Worm (Caenorhabditis elegans) whole organism, late embryonic: ENCODE results near the gene Y25C1A.8.
A peak's percentile ranks its signal among the peaks of the same experiment; 100 is the strongest.

Experiments
- C08G9.2 ChIP-seq: sonication (generic microtip); optimal IDR thresholded peaks from 2 replicates; lab custom pipeline; 2016; ENCODE audit warnings: mild to moderate bottlenecking, missing genetic modification characterization, moderate library complexity, missing compliant biosample characterization
- C38D4.7 ChIP-seq: fragments of 200-800 bp; sonication (Bioruptor generic); optimal IDR thresholded peaks from 2 replicates; lab custom pipeline; 2018; ENCODE audit warnings: mild to moderate bottlenecking, missing genetic modification characterization, moderate library complexity, missing compliant biosample characterization
- F13H6.1 ChIP-seq: sonication (generic microtip); optimal IDR thresholded peaks from 2 replicates; lab custom pipeline; 2016; ENCODE audit warnings: missing genetic modification characterization, missing compliant biosample characterization
- K02D7.2 ChIP-seq: sonication (generic microtip); optimal IDR thresholded peaks from 2 replicates; lab custom pipeline; 2017; ENCODE audit warnings: mild to moderate bottlenecking, missing genetic modification characterization, missing compliant biosample characterization
- T23F11.4 ChIP-seq: fragments of 200-800 bp; sonication (Bioruptor generic); optimal IDR thresholded peaks from 2 replicates; lab custom pipeline; 2018; ENCODE audit warnings: mild to moderate bottlenecking, missing genetic modification characterization, missing compliant biosample characterization
- ama-1 ChIP-seq: fragments of 150-350 bp; optimal IDR thresholded peaks from 2 replicates; lab custom pipeline; 2014
- ceh-18 ChIP-seq: sonication (generic microtip); optimal IDR thresholded peaks from 2 replicates; lab custom pipeline; 2016; ENCODE audit warnings: missing genetic modification characterization, missing compliant biosample characterization
- ceh-19 ChIP-seq: fragments of 200-800 bp; sonication (Bioruptor generic); optimal IDR thresholded peaks from 2 replicates; lab custom pipeline; 2018; ENCODE audit warnings: mild to moderate bottlenecking, missing genetic modification characterization, missing compliant biosample characterization
- ceh-2 ChIP-seq: sonication (generic microtip); optimal IDR thresholded peaks from 2 replicates; lab custom pipeline; 2016; ENCODE audit warnings: missing genotype, missing genetic modification characterization, missing compliant biosample characterization
- ceh-31 ChIP-seq: sonication (generic microtip); optimal IDR thresholded peaks from 2 replicates; lab custom pipeline; 2016; ENCODE audit warnings: missing genetic modification characterization, missing compliant biosample characterization
- ceh-34 ChIP-seq: sonication (generic microtip); optimal IDR thresholded peaks from 2 replicates; lab custom pipeline; 2016; ENCODE audit warnings: mild to moderate bottlenecking, missing genetic modification characterization, missing compliant biosample characterization
- ceh-45 ChIP-seq: fragments of 200-800 bp; sonication (Bioruptor generic); IDR thresholded peaks from 2 replicates; pipeline ENCODE4 v1.3.6; 2022; ENCODE audit warnings: missing genetic modification reagents, missing genetic modification characterization, missing compliant biosample characterization
- ceh-48 ChIP-seq: sonication (generic microtip); optimal IDR thresholded peaks from 2 replicates; lab custom pipeline; 2016; ENCODE audit warnings: missing genetic modification characterization, inconsistent platforms, missing compliant biosample characterization
- ceh-9 ChIP-seq: sonication (generic microtip); optimal IDR thresholded peaks from 2 replicates; lab custom pipeline; 2016; ENCODE audit warnings: mild to moderate bottlenecking, missing genetic modification characterization, inconsistent platforms, missing compliant biosample characterization
- dmd-4 ChIP-seq: sonication (generic microtip); optimal IDR thresholded peaks from 2 replicates; lab custom pipeline; 2016; ENCODE audit warnings: borderline replicate concordance, missing genetic modification characterization, missing compliant biosample characterization
- dve-1 ChIP-seq: sonication (generic microtip); optimal IDR thresholded peaks from 2 replicates; lab custom pipeline; 2017; ENCODE audit warnings: antibody characterized with exemption, mild to moderate bottlenecking, missing genetic modification characterization, missing compliant biosample characterization
- elt-2 ChIP-seq: sonication (generic microtip); optimal IDR thresholded peaks from 2 replicates; lab custom pipeline; 2016; ENCODE audit warnings: missing genetic modification reagents, missing genetic modification characterization, missing compliant biosample characterization
- elt-4 ChIP-seq: sonication (generic microtip); optimal IDR thresholded peaks from 2 replicates; lab custom pipeline; 2016; ENCODE audit warnings: missing genetic modification characterization, missing compliant biosample characterization
- eyg-1 ChIP-seq: sonication (generic microtip); optimal IDR thresholded peaks from 2 replicates; lab custom pipeline; 2016; ENCODE audit warnings: missing genotype, missing genetic modification characterization, missing compliant biosample characterization
- fax-1 ChIP-seq: sonication (generic microtip); optimal IDR thresholded peaks from 2 replicates; lab custom pipeline; 2016; ENCODE audit warnings: missing genotype, missing genetic modification characterization, missing compliant biosample characterization
- fkh-10 ChIP-seq: fragments of 150-350 bp; optimal IDR thresholded peaks from 2 replicates; lab custom pipeline; 2014; ENCODE audit warnings: missing biosample characterization, missing genetic modification reagents, missing genetic modification characterization
- hlh-13 ChIP-seq: fragments of 200-800 bp; sonication (Bioruptor generic); optimal IDR thresholded peaks from 2 replicates; lab custom pipeline; 2018; ENCODE audit warnings: mild to moderate bottlenecking, missing genetic modification characterization, missing compliant biosample characterization
- hlh-30 ChIP-seq: sonication (generic microtip); optimal IDR thresholded peaks from 2 replicates; lab custom pipeline; 2017; ENCODE audit warnings: antibody characterized with exemption, missing genetic modification characterization, missing compliant biosample characterization; ENCODE audit not compliant: insufficient read depth
- hlh-6 ChIP-seq: sonication (generic microtip); optimal IDR thresholded peaks from 2 replicates; lab custom pipeline; 2016; ENCODE audit warnings: missing genotype, missing genetic modification characterization, missing compliant biosample characterization
- mec-3 ChIP-seq: sonication (generic microtip); optimal IDR thresholded peaks from 2 replicates; lab custom pipeline; 2016; ENCODE audit warnings: borderline replicate concordance, missing genetic modification characterization, missing compliant biosample characterization
- nfya-1 ChIP-seq: sonication (generic microtip); optimal IDR thresholded peaks from 2 replicates; lab custom pipeline; 2017; ENCODE audit warnings: missing genetic modification characterization, mild to moderate bottlenecking, missing compliant biosample characterization, antibody characterized with exemption, moderate library complexity
- npax-4 ChIP-seq: sonication (generic microtip); optimal IDR thresholded peaks from 2 replicates; lab custom pipeline; 2016; ENCODE audit warnings: missing genetic modification characterization, missing compliant biosample characterization
- pag-3 ChIP-seq: sonication (generic microtip); optimal IDR thresholded peaks from 2 replicates; lab custom pipeline; 2016; ENCODE audit warnings: missing compliant biosample characterization, missing genetic modification characterization, borderline replicate concordance
- pat-9 ChIP-seq: fragments of 200-800 bp; sonication (Bioruptor generic); optimal IDR thresholded peaks from 2 replicates; lab custom pipeline; 2018; ENCODE audit warnings: mild to moderate bottlenecking, missing genetic modification characterization, moderate library complexity, missing compliant biosample characterization
- pha-4 ChIP-seq: fragments of 150-350 bp; optimal IDR thresholded peaks from 2 replicates; lab custom pipeline; 2018; ENCODE audit warnings: missing biosample characterization, missing genetic modification reagents, missing genetic modification characterization
- ref-2 ChIP-seq: sonication (generic microtip); optimal IDR thresholded peaks from 2 replicates; lab custom pipeline; 2016; ENCODE audit warnings: missing genetic modification characterization, missing compliant biosample characterization
- sox-2 ChIP-seq: fragments of 200-800 bp; sonication (Bioruptor generic); IDR thresholded peaks from 2 replicates; pipeline ENCODE4 v1.3.6; 2022; ENCODE audit warnings: missing genetic modification reagents, missing genetic modification characterization, missing compliant biosample characterization
- syd-9 ChIP-seq: sonication (generic microtip); optimal IDR thresholded peaks from 2 replicates; lab custom pipeline; 2016; ENCODE audit warnings: mild to moderate bottlenecking, missing genetic modification characterization, moderate library complexity, missing compliant biosample characterization
- tbx-2 ChIP-seq: sonication (generic microtip); optimal IDR thresholded peaks from 2 replicates; lab custom pipeline; 2016; ENCODE audit warnings: missing genetic modification characterization, missing compliant biosample characterization
- tbx-7 ChIP-seq: sonication (generic microtip); optimal IDR thresholded peaks from 2 replicates; lab custom pipeline; 2016; ENCODE audit warnings: missing genotype, missing genetic modification characterization, missing compliant biosample characterization
- ttx-3 ChIP-seq: sonication (generic microtip); optimal IDR thresholded peaks from 2 replicates; lab custom pipeline; 2016; ENCODE audit warnings: missing genetic modification reagents, missing genetic modification characterization, missing compliant biosample characterization
- unc-3 ChIP-seq, 2 experiments: fragments of 200-800 bp in 1 of 2; sonication (Bioruptor generic) in 1 of 2; sonication (generic microtip) in 1 of 2; conservative IDR thresholded peaks in 1 of 2; optimal IDR thresholded peaks in 1 of 2; 2 replicates each; pipeline versions ENCODE4 v1.3.6 to Lab custom; 2016 to 2022; ENCODE audit warnings: missing compliant biosample characterization in 2 of 2, missing genetic modification characterization in 2 of 2, missing genetic modification reagents in 1 of 2
- unc-42 ChIP-seq: sonication (generic microtip); optimal IDR thresholded peaks from 2 replicates; lab custom pipeline; 2016; ENCODE audit warnings: missing genotype, missing genetic modification characterization, missing compliant biosample characterization
- unc-55 ChIP-seq: sonication (generic microtip); optimal IDR thresholded peaks from 2 replicates; lab custom pipeline; 2017; ENCODE audit warnings: missing biosample characterization, missing genetic modification reagents, missing genetic modification characterization
- unc-86 ChIP-seq: sonication (generic microtip); optimal IDR thresholded peaks from 2 replicates; lab custom pipeline; 2016; ENCODE audit warnings: missing genetic modification characterization, missing compliant biosample characterization
- zip-5 ChIP-seq: sonication (generic microtip); optimal IDR thresholded peaks from 2 replicates; lab custom pipeline; 2016; ENCODE audit warnings: missing genetic modification characterization, missing compliant biosample characterization

The Y25C1A.8 gene

DNA sequence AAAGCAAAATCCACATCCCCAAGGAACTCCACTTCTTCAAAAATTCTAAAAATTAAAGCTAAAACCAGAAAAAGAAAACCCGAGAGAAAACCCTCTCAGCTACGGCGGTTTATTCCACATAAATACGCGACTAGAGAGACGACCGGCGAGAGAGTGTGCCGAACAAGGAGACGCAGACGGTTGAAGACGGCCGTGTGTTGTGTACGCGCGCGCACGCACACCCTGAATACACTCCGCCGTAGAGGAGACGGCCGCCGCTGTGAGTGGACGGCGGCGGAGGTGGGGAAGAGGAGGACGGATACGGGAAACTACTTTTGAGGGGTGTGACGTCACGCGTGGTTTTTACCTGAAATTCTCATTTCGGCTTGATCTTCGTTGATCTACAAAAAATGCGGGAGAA lies 22.1 kb downstream of the Y25C1A.8 start:
- TF ChIP-seq hlh-30 (tag; lab: Kevin White, UChicago) (no peak), ref-2 (peak; percentile 23), C38D4.7 (GFP tag; lab: Kevin White, UChicago) (no peak), fax-1 (no peak), eyg-1 (tag; lab: Kevin White, UChicago) (no peak), zip-5 (no peak), ceh-34 (peak; percentile 55), ttx-3 (tag; lab: Kevin White, UChicago) (no peak), ceh-2 (tag; lab: Kevin White, UChicago) (peak; percentile 11), fkh-10 (GFP tag; lab: Kevin White, UChicago) (no peak), nfya-1 (tag; lab: Kevin White, UChicago) (peak; percentile 72), ama-1 (no peak), syd-9 (tag; lab: Kevin White, UChicago) (no peak), pat-9 (tag; lab: Kevin White, UChicago) (no peak), ceh-48 (tag; lab: Kevin White, UChicago) (no peak), hlh-6 (tag; lab: Kevin White, UChicago) (peak; percentile 6), pha-4 (tag; lab: Kevin White, UChicago) (no peak), unc-3 (GFP tag; conservative IDR thresholded peaks at IDR 0.05; lab: Robert Waterston, UW) (no peak), unc-3 (tag; optimal IDR thresholded peaks at IDR 0.05; lab: Kevin White, UChicago) (no peak), tbx-7 (no peak), unc-42 (no peak), sox-2 (GFP tag; lab: Robert Waterston, UW) (no peak), pag-3 (tag; lab: Kevin White, UChicago) (no peak), ceh-19 (GFP tag; lab: Kevin White, UChicago) (no peak), tbx-2 (tag; lab: Kevin White, UChicago) (peak; percentile 22), elt-4 (tag; lab: Kevin White, UChicago) (no peak), elt-2 (tag; lab: Kevin White, UChicago) (no peak), K02D7.2 (tag; lab: Kevin White, UChicago) (no peak), mec-3 (tag; lab: Kevin White, UChicago) (no peak), dmd-4 (tag; lab: Kevin White, UChicago) (no peak), ceh-31 (peak; percentile 31), hlh-13 (GFP tag; lab: Kevin White, UChicago) (no peak), T23F11.4 (GFP tag; lab: Kevin White, UChicago) (no peak), C08G9.2 (tag; lab: Kevin White, UChicago) (no peak), ceh-45 (GFP tag; lab: Robert Waterston, UW) (no peak), F13H6.1 (tag; lab: Kevin White, UChicago) (no peak), npax-4 (no peak), ceh-18 (tag; lab: Kevin White, UChicago) (no peak)

DNA sequence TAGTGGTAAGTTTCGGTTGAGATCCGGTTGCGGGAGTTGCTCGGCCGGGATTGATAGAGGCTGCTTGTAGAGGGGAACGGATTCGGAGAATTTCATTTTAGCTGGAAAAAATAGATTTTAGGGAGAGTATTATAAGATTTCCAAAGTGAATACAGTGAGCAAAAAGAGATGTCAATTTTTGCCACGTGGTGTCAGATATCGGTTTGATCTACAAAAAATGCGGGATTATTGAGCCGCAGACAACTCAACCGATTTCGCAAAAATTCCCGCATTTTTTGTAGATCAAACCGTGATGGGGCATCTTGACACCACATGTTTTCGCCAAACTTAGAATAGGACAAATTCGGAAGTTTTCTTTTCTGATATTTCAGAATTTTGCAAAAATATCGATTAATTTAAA lies 22.5 kb downstream of the Y25C1A.8 start, which contains the start of gene lido-13:
Gene lido-13 (minus strand): TSS at position 101 of the 400 bp plus-strand sequence.
- TF ChIP-seq unc-86 (tag; lab: Kevin White, UChicago) (no peak), unc-55 (no peak), C08G9.2 (tag; lab: Kevin White, UChicago) (no peak)

DNA sequence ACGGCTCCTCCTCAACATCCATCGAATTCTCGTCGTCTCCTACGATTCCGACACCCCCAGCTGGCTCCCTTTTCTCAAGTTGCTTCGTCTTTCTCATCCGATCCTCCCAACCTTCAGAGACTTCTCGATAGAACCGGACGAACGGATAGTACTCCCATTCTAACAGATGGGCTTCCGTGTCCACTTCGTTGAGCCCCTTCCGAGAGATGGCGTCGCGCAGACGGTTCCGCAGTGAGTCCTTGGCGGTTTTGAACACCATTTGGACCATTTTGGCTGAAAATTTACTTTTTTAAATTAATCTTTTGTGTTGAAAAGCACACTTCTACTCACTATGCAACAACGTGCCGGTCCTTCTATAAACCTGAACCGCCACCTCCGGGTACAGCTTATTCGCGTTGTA lies 23.1 kb downstream of the Y25C1A.8 start:
- TF ChIP-seq dve-1 (tag; lab: Kevin White, UChicago), result no peak
- TF ChIP-seq ref-2, result no peak
- TF ChIP-seq ceh-9 (tag; lab: Kevin White, UChicago), result no peak
